Worm (Caenorhabditis elegans): ENCODE data around the gene tkr-2.

ce11 chrIV:6206294-6206776 is 4.5 kb downstream of the tkr-2 start, which contains the start of gene C49A9.10:
- TF ChIP-seq him-1 (tag; optimal IDR thresholded peaks at IDR 0.05): peak; percentile 74
- TF ChIP-seq W03F9.2 (tag; optimal IDR thresholded peaks at IDR 0.05): peak; percentile 90
- no peak for TF ChIP-seq dao-5 (tag; optimal IDR thresholded peaks at IDR 0.05)

All from whole organism, L4/young adult.